Worm (Caenorhabditis elegans) whole organism, young adult: ENCODE measurements around the gene W09G12.8.

Experiments
- B0261.1 ChIP-seq: sonication (generic microtip); optimal IDR thresholded peaks from 2 replicates; lab custom pipeline; 2016; ENCODE audit warnings: mild to moderate bottlenecking, missing genetic modification characterization, moderate library complexity, missing compliant biosample characterization
- C06A6.2 ChIP-seq: fragments of 200-800 bp; sonication (Bioruptor generic); conservative IDR thresholded peaks from 2 replicates; pipeline ENCODE4 v1.3.6; 2022; ENCODE audit warnings: missing genetic modification characterization, missing compliant biosample characterization
- F23B12.7 ChIP-seq: sonication (generic microtip); optimal IDR thresholded peaks from 2 replicates; lab custom pipeline; 2017; ENCODE audit warnings: missing genetic modification characterization, mild to moderate bottlenecking, missing compliant biosample characterization, antibody characterized with exemption, moderate library complexity; ENCODE audit not compliant: insufficient read depth
- F49E8.2 ChIP-seq: sonication (generic microtip); optimal IDR thresholded peaks from 3 replicates; lab custom pipeline; 2017; ENCODE audit warnings: missing genetic modification characterization, mild to moderate bottlenecking, missing compliant biosample characterization, antibody characterized with exemption, moderate library complexity; ENCODE audit not compliant: insufficient read depth
- K12H6.12 ChIP-seq: fragments of 200-800 bp; sonication (Bioruptor generic); optimal IDR thresholded peaks from 2 replicates; lab custom pipeline; 2018; ENCODE audit warnings: mild to moderate bottlenecking, missing genetic modification characterization, missing compliant biosample characterization
- Y53F4B.3 ChIP-seq: fragments of 200-800 bp; sonication (Bioruptor generic); IDR thresholded peaks from 2 replicates; pipeline ENCODE4 v1.3.6; 2022; ENCODE audit warnings: missing genetic modification reagents, missing genetic modification characterization, missing compliant biosample characterization
- Y95B8A.8 ChIP-seq: fragments of 200-800 bp; sonication (Bioruptor generic); IDR thresholded peaks from 2 replicates; pipeline ENCODE4 v1.3.6; 2022; ENCODE audit warnings: missing genetic modification reagents, missing genetic modification characterization, missing compliant biosample characterization
- ZK185.1 ChIP-seq: sonication (generic microtip); optimal IDR thresholded peaks from 2 replicates; lab custom pipeline; 2016; ENCODE audit warnings: mild to moderate bottlenecking, missing genetic modification characterization, missing compliant biosample characterization; ENCODE audit not compliant: poor library complexity, severe bottlenecking
- aptf-3 ChIP-seq: fragments of 200-800 bp; sonication (Bioruptor generic); IDR thresholded peaks from 2 replicates; pipeline ENCODE4 v1.3.6; 2022; ENCODE audit warnings: missing genetic modification characterization, missing compliant biosample characterization
- attf-3 ChIP-seq: fragments of 200-800 bp; sonication (Bioruptor generic); conservative IDR thresholded peaks from 2 replicates; pipeline ENCODE4 v1.3.6; 2022; ENCODE audit warnings: missing genetic modification reagents, missing genetic modification characterization, missing compliant biosample characterization
- bed-2 ChIP-seq: fragments of 200-800 bp; sonication (Bioruptor generic); IDR thresholded peaks from 2 replicates; pipeline ENCODE4 v1.3.6; 2022; ENCODE audit warnings: missing genetic modification reagents, missing genetic modification characterization, missing compliant biosample characterization
- ccch-3 ChIP-seq: fragments of 200-800 bp; sonication (Bioruptor generic); optimal IDR thresholded peaks from 2 replicates; lab custom pipeline; 2018; ENCODE audit warnings: mild to moderate bottlenecking, missing genetic modification characterization, missing compliant biosample characterization
- cebp-1 ChIP-seq, 2 experiments: fragments of 200-800 bp in 1 of 2; sonication (Bioruptor generic) in 1 of 2; sonication (generic microtip) in 1 of 2; IDR thresholded peaks in 1 of 2; optimal IDR thresholded peaks in 1 of 2; 2 replicates each; pipeline versions ENCODE4 v1.3.6 to Lab custom; 2017 to 2022; ENCODE audit warnings: missing compliant biosample characterization in 2 of 2, missing genetic modification characterization in 2 of 2, mild to moderate bottlenecking in 1 of 2, missing genetic modification reagents in 1 of 2, moderate library complexity in 1 of 2
- ceh-100 ChIP-seq: fragments of 200-800 bp; sonication (Bioruptor generic); IDR thresholded peaks from 2 replicates; pipeline ENCODE4 v1.3.6; 2022; ENCODE audit warnings: missing genetic modification reagents, missing genetic modification characterization, missing compliant biosample characterization
- die-1 ChIP-seq: sonication (generic microtip); optimal IDR thresholded peaks from 2 replicates; lab custom pipeline; 2016; ENCODE audit warnings: missing genotype, mild to moderate bottlenecking, missing genetic modification characterization, missing compliant biosample characterization
- dox-1 ChIP-seq: fragments of 200-800 bp; sonication (Bioruptor generic); IDR thresholded peaks from 2 replicates; pipeline ENCODE4 v1.3.6; 2022; ENCODE audit warnings: missing genetic modification reagents, missing genetic modification characterization, missing compliant biosample characterization
- egrh-3 ChIP-seq: fragments of 200-800 bp; sonication (Bioruptor generic); IDR thresholded peaks from 2 replicates; pipeline ENCODE4 v1.3.6; 2022; ENCODE audit warnings: missing genetic modification reagents, missing genetic modification characterization, missing compliant biosample characterization
- fkh-3 ChIP-seq: sonication (generic microtip); optimal IDR thresholded peaks from 2 replicates; lab custom pipeline; 2016; ENCODE audit warnings: mild to moderate bottlenecking, missing genetic modification characterization, missing compliant biosample characterization
- hrde-1 ChIP-seq: sonication (generic microtip); optimal IDR thresholded peaks from 2 replicates; lab custom pipeline; 2016; ENCODE audit warnings: missing genetic modification characterization, mild to moderate bottlenecking, missing compliant biosample characterization, moderate library complexity, missing genotype, missing genetic modification reagents, borderline replicate concordance
- hsf-1 ChIP-seq: fragments of 200-800 bp; sonication (Bioruptor generic); IDR thresholded peaks from 2 replicates; pipeline ENCODE4 v1.3.6; 2022; ENCODE audit warnings: missing genetic modification reagents, missing genetic modification characterization, missing compliant biosample characterization
- let-607 ChIP-seq, 2 experiments: fragments of 200-800 bp in 1 of 2; sonication (Bioruptor generic) in 1 of 2; sonication (generic microtip) in 1 of 2; optimal IDR thresholded peaks; 2 replicates each; lab custom pipeline; 2016 to 2018; ENCODE audit warnings: mild to moderate bottlenecking in 2 of 2, missing compliant biosample characterization in 2 of 2, missing genetic modification characterization in 2 of 2, moderate library complexity in 2 of 2, missing genotype in 1 of 2
- lin-35 ChIP-seq, 3 experiments: fragments of 150-350 bp in 2 of 3; sonication (generic microtip) in 1 of 3; optimal IDR thresholded peaks; 2 replicates each; lab custom pipeline; 2014 to 2018; ENCODE audit warnings: missing biosample characterization in 3 of 3, missing genetic modification characterization in 3 of 3, missing genetic modification reagents in 3 of 3
- lir-1 ChIP-seq: fragments of 200-800 bp; sonication (Bioruptor generic); conservative IDR thresholded peaks from 2 replicates; pipeline ENCODE4 v1.3.6; 2022; ENCODE audit warnings: missing genetic modification reagents, missing genetic modification characterization, missing compliant biosample characterization
- madf-6 ChIP-seq: fragments of 200-800 bp; sonication (Bioruptor generic); IDR thresholded peaks from 2 replicates; pipeline ENCODE4 v1.3.6; 2022; ENCODE audit warnings: missing genetic modification reagents, missing genetic modification characterization, missing compliant biosample characterization
- madf-8 ChIP-seq: fragments of 200-800 bp; sonication (Bioruptor generic); conservative IDR thresholded peaks from 2 replicates; pipeline ENCODE4 v1.3.6; 2022; ENCODE audit warnings: missing genetic modification reagents, missing genetic modification characterization, missing compliant biosample characterization
- mcd-1 ChIP-seq: fragments of 200-800 bp; sonication (Bioruptor generic); IDR thresholded peaks from 2 replicates; pipeline ENCODE4 v1.3.6; 2022; ENCODE audit warnings: missing genetic modification reagents, missing genetic modification characterization, missing compliant biosample characterization
- mel-28 ChIP-seq: sonication (generic microtip); optimal IDR thresholded peaks from 2 replicates; lab custom pipeline; 2016; ENCODE audit warnings: borderline replicate concordance, mild to moderate bottlenecking, missing genetic modification characterization, missing compliant biosample characterization
- mes-4 ChIP-seq: sonication (generic microtip); optimal IDR thresholded peaks from 2 replicates; lab custom pipeline; 2016; ENCODE audit warnings: missing genotype, missing genetic modification characterization, missing compliant biosample characterization
- nfya-2 ChIP-seq: fragments of 200-800 bp; sonication (Bioruptor generic); IDR thresholded peaks from 2 replicates; pipeline ENCODE4 v1.3.6; 2022; ENCODE audit warnings: missing genetic modification reagents, missing genetic modification characterization, missing compliant biosample characterization
- nhr-120 ChIP-seq: fragments of 200-800 bp; sonication (Bioruptor generic); IDR thresholded peaks from 2 replicates; pipeline ENCODE4 v1.3.6; 2022; ENCODE audit warnings: missing genetic modification characterization, missing compliant biosample characterization
- nhr-179 ChIP-seq: sonication (generic microtip); optimal IDR thresholded peaks from 2 replicates; lab custom pipeline; 2016; ENCODE audit warnings: mild to moderate bottlenecking, missing genetic modification characterization, missing compliant biosample characterization
- nhr-80 ChIP-seq: sonication (generic microtip); optimal IDR thresholded peaks from 2 replicates; lab custom pipeline; 2016; ENCODE audit warnings: missing genetic modification characterization, missing compliant biosample characterization
- pbrm-1 ChIP-seq: fragments of 200-800 bp; sonication (Bioruptor generic); IDR thresholded peaks from 2 replicates; pipeline ENCODE4 v1.3.6; 2022; ENCODE audit warnings: missing genetic modification reagents, missing genetic modification characterization, missing compliant biosample characterization
- rcor-1 ChIP-seq: fragments of 200-800 bp; sonication (Bioruptor generic); IDR thresholded peaks from 2 replicates; pipeline ENCODE4 v1.3.6; 2022; ENCODE audit warnings: missing genetic modification reagents, missing genetic modification characterization, missing compliant biosample characterization
- rec-8 ChIP-seq, 2 experiments: sonication (generic microtip); optimal IDR thresholded peaks; 2 replicates each; lab custom pipeline; 2016; ENCODE audit warnings: mild to moderate bottlenecking in 2 of 2, missing genetic modification characterization in 2 of 2, missing genetic modification reagents in 2 of 2, missing genotype in 2 of 2, missing biosample characterization in 1 of 2, missing compliant biosample characterization in 1 of 2, moderate library complexity in 1 of 2
- tbp1 ChIP-seq: fragments of 200-800 bp; sonication (Bioruptor generic); optimal IDR thresholded peaks from 2 replicates; lab custom pipeline; 2018; ENCODE audit warnings: mild to moderate bottlenecking, missing genetic modification characterization, missing compliant biosample characterization
- tlf-1 ChIP-seq: fragments of 200-800 bp; sonication (Bioruptor generic); optimal IDR thresholded peaks from 2 replicates; lab custom pipeline; 2018; ENCODE audit warnings: mild to moderate bottlenecking, missing genetic modification characterization, missing compliant biosample characterization
- unc-62 ChIP-seq: fragments of 150-350 bp; optimal IDR thresholded peaks from 2 replicates; lab custom pipeline; 2014; ENCODE audit warnings: missing biosample characterization, missing genetic modification reagents, missing genetic modification characterization
- zim-3 ChIP-seq: sonication (generic microtip); optimal IDR thresholded peaks from 2 replicates; lab custom pipeline; 2017; ENCODE audit warnings: mild to moderate bottlenecking, missing genetic modification characterization, moderate library complexity, missing compliant biosample characterization
- ztf-25 ChIP-seq: fragments of 200-800 bp; sonication (Bioruptor generic); IDR thresholded peaks from 2 replicates; pipeline ENCODE4 v1.3.6; 2022; ENCODE audit warnings: missing genetic modification reagents, missing genetic modification characterization, missing compliant biosample characterization
- ztf-6 ChIP-seq: fragments of 200-800 bp; sonication (Bioruptor generic); IDR thresholded peaks from 2 replicates; pipeline ENCODE4 v1.3.6; 2022; ENCODE audit warnings: missing genetic modification reagents, missing genetic modification characterization, missing compliant biosample characterization

Gene W09G12.8

ce11 chrIV:1239686-1240085 is 13.7 kb downstream of the W09G12.8 start, which contains the start of gene F38A1.8 (continued):
- TF ChIP-seq Y53F4B.3 (GFP tag; lab: Robert Waterston, UW) (no peak), lir-1 (no peak), mcd-1 (GFP tag; lab: Robert Waterston, UW) (peak; percentile 50; the same call in 1 of the 2 replicates), nhr-120 (no peak), ztf-6 (no peak), unc-62 (GFP tag; lab: Kevin White, UChicago) (no peak), hsf-1 (no peak), zim-3 (tag; lab: Kevin White, UChicago) (no peak), rcor-1 (no peak), tbp1 (GFP tag; lab: Kevin White, UChicago) (no peak), hrde-1 (tag; lab: Kevin White, UChicago) (no peak), nfya-2 (GFP tag; lab: Robert Waterston, UW) (no peak), ceh-100 (no peak), ztf-25 (GFP tag; lab: Robert Waterston, UW) (no peak), ccch-3 (GFP tag; lab: Kevin White, UChicago) (no peak), ZK185.1 (no peak), attf-3 (GFP tag; lab: Robert Waterston, UW) (no peak), die-1 (tag; lab: Kevin White, UChicago) (no peak), madf-8 (GFP tag; lab: Robert Waterston, UW) (no peak), nhr-80 (tag; lab: Kevin White, UChicago) (no peak), pbrm-1 (GFP tag; lab: Robert Waterston, UW) (no peak), madf-6 (no peak), C06A6.2 (GFP tag; lab: Robert Waterston, UW) (no peak), K12H6.12 (no peak), let-607 (tag; optimal IDR thresholded peaks at IDR 0.05; lab: Kevin White, UChicago) (peak; percentile 97 to 98), dox-1 (GFP tag; lab: Robert Waterston, UW) (no peak)
- TF ChIP-seq, all 124 proteins: peak for 7

DNA sequence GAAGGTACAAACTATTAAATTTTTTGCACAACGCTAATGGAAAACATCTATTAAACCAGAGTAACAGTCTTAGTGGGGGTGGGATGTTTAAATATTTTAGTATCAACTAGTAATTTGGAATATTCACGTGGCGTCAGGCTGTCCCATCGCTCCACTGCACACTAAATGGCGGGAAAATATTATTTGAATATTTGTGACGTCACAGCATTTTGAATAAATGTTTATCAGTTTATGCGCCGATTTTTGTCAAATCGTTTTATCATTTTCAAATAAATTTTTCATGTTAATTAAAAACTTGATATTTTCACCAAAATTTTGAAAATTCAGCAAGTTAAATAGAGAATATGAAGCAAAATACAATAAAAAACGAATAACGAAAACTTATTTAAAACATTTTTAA is 17.3 kb downstream of the W09G12.8 start, which contains the start of gene F38A1.15:
TSS of gene F38A1.15 (minus strand) at position 101 of the 400 bp plus-strand sequence.
- TF ChIP-seq mes-4 (tag; lab: Kevin White, UChicago): no peak
- no peak for TF ChIP-seq rec-8 (tag; optimal IDR thresholded peaks at IDR 0.05; lab: Kevin White, UChicago)
- TF ChIP-seq B0261.1: no peak
- no peak for TF ChIP-seq tlf-1
- TF ChIP-seq cebp-1 (GFP tag; IDR thresholded peaks at IDR 0.05; lab: Robert Waterston, UW): no peak
- TF ChIP-seq cebp-1 (tag; optimal IDR thresholded peaks at IDR 0.05; lab: Kevin White, UChicago): no peak
- no peak for TF ChIP-seq bed-2 (GFP tag; lab: Robert Waterston, UW)
- no peak for TF ChIP-seq aptf-3
- no peak for TF ChIP-seq egrh-3 (GFP tag; lab: Robert Waterston, UW)
- TF ChIP-seq mel-28: no peak
- TF ChIP-seq ztf-6: no peak
- no peak for TF ChIP-seq fkh-3 (tag; lab: Kevin White, UChicago)
- TF ChIP-seq zim-3 (tag; lab: Kevin White, UChicago): no peak
- TF ChIP-seq lin-35 (GFP tag; optimal IDR thresholded peaks at IDR 0.05; lab: Kevin White, UChicago): no peak
- no peak for TF ChIP-seq Y95B8A.8 (GFP tag; lab: Robert Waterston, UW)
- no peak for TF ChIP-seq F49E8.2 (tag; lab: Kevin White, UChicago)
- no peak for TF ChIP-seq nhr-179
- no peak for TF ChIP-seq F23B12.7 (tag; lab: Kevin White, UChicago)
